Fruit fly (Drosophila melanogaster) whole organism, pupa: Measurements from ENCODE around the gene robo2.

Source experiments
- CG10348 ChIP-seq: fragments of 200-800 bp; sonication (Bioruptor generic); IDR thresholded peaks from 2 replicates; pipeline ENCODE4 v1.3.6; 2022; ENCODE audit warnings: missing biosample characterization, missing genetic modification characterization
- CG12605 ChIP-seq: fragments of 200-800 bp; sonication (Bioruptor generic); IDR thresholded peaks from 2 replicates; pipeline ENCODE4 v1.3.6; 2022; ENCODE audit warnings: missing biosample characterization, missing genetic modification characterization
- CG13204 ChIP-seq: fragments of 200-800 bp; sonication (Bioruptor generic); optimal IDR thresholded peaks from 2 replicates; lab custom pipeline; 2018; ENCODE audit warnings: missing biosample characterization, mild to moderate bottlenecking, missing genetic modification characterization, moderate library complexity
- CG14655 ChIP-seq: fragments of 200-800 bp; sonication (Bioruptor generic); optimal IDR thresholded peaks from 3 replicates; lab custom pipeline; 2017; ENCODE audit warnings: mild to moderate bottlenecking, missing biosample characterization, missing genetic modification reagents, missing genetic modification characterization
- CG15710 ChIP-seq: fragments of 200-800 bp; sonication (Bioruptor generic); optimal IDR thresholded peaks from 2 replicates; lab custom pipeline; 2018; ENCODE audit warnings: missing biosample characterization, mild to moderate bottlenecking, missing genetic modification characterization, moderate library complexity
- CG17806 ChIP-seq: fragments of 200-800 bp; sonication (Bioruptor generic); optimal IDR thresholded peaks from 2 replicates; lab custom pipeline; 2018; ENCODE audit warnings: missing biosample characterization, mild to moderate bottlenecking, missing genetic modification characterization, moderate library complexity
- CG32121 ChIP-seq: fragments of 200-800 bp; sonication (Bioruptor generic); IDR thresholded peaks from 2 replicates; pipeline ENCODE4 v1.3.6; 2022; ENCODE audit warnings: missing biosample characterization, missing genetic modification characterization
- CG34367 ChIP-seq: fragments of 200-800 bp; sonication (Bioruptor generic); optimal IDR thresholded peaks from 2 replicates; lab custom pipeline; 2018; ENCODE audit warnings: missing biosample characterization, mild to moderate bottlenecking, missing genetic modification characterization
- CG4496 ChIP-seq: fragments of 200-800 bp; sonication (Bioruptor generic); IDR thresholded peaks from 3 replicates; pipeline ENCODE4 v1.3.6; 2022; ENCODE audit warnings: missing biosample characterization, missing genetic modification characterization
- CG8159 ChIP-seq: fragments of 200-800 bp; sonication (Bioruptor generic); optimal IDR thresholded peaks from 3 replicates; lab custom pipeline; 2018; ENCODE audit warnings: missing biosample characterization, mild to moderate bottlenecking, missing genetic modification characterization, moderate library complexity
- CG8301 ChIP-seq: fragments of 200-800 bp; sonication (Bioruptor generic); optimal IDR thresholded peaks from 2 replicates; lab custom pipeline; 2018; ENCODE audit warnings: missing biosample characterization, mild to moderate bottlenecking, missing genetic modification characterization
- CG9948 ChIP-seq: fragments of 200-800 bp; sonication (Bioruptor generic); optimal IDR thresholded peaks from 2 replicates; lab custom pipeline; 2018; ENCODE audit warnings: missing biosample characterization, mild to moderate bottlenecking, missing genetic modification characterization, moderate library complexity
- D1 ChIP-seq: fragments of 200-800 bp; sonication (Bioruptor generic); optimal IDR thresholded peaks from 2 replicates; lab custom pipeline; 2018; ENCODE audit warnings: missing biosample characterization, mild to moderate bottlenecking, missing genetic modification characterization, moderate library complexity
- EcR ChIP-seq: fragments of 200-800 bp; sonication (Bioruptor generic); optimal IDR thresholded peaks from 3 replicates; lab custom pipeline; 2019; ENCODE audit warnings: missing biosample characterization, missing genetic modification characterization, mild to moderate bottlenecking, moderate library complexity, missing genetic modification reagents
- Ets98B ChIP-seq: fragments of 200-800 bp; sonication (Bioruptor generic); IDR thresholded peaks from 2 replicates; pipeline ENCODE4 v1.3.6; 2022; ENCODE audit warnings: missing biosample characterization, missing genetic modification characterization
- Pif1A ChIP-seq: fragments of 200-800 bp; sonication (Bioruptor generic); optimal IDR thresholded peaks from 3 replicates; lab custom pipeline; 2016; ENCODE audit warnings: missing biosample characterization, missing genetic modification characterization
- Pif1B ChIP-seq: fragments of 200-800 bp; sonication (Bioruptor generic); optimal IDR thresholded peaks from 3 replicates; lab custom pipeline; 2016; ENCODE audit warnings: missing biosample characterization, missing genetic modification characterization
- Snoo ChIP-seq: fragments of 200-800 bp; sonication (Bioruptor generic); optimal IDR thresholded peaks from 3 replicates; lab custom pipeline; 2017; ENCODE audit warnings: missing biosample characterization, mild to moderate bottlenecking, missing genetic modification characterization, inconsistent platforms
- fd96Ca ChIP-seq: fragments of 200-800 bp; sonication (Bioruptor generic); IDR thresholded peaks from 3 replicates; pipeline ENCODE4 v1.3.6; 2022; ENCODE audit warnings: missing biosample characterization, missing genetic modification characterization
- gl ChIP-seq: fragments of 200-800 bp; sonication (Bioruptor generic); optimal IDR thresholded peaks from 2 replicates; lab custom pipeline; 2018; ENCODE audit warnings: missing biosample characterization, mild to moderate bottlenecking, missing genetic modification characterization
- rn ChIP-seq: fragments of 200-800 bp; sonication (Bioruptor generic); IDR thresholded peaks from 2 replicates; pipeline ENCODE4 v1.3.6; 2022; ENCODE audit warnings: missing biosample characterization, missing genetic modification characterization

The robo2 gene

dm6 chr2L:1442052-1442677 is 21.9 kb upstream of the robo2 start, which contains the start of gene CG43402:
TSS of gene CG43402 (plus strand) at chr2L:1442627.
- TF ChIP-seq CG32121 (no peak), D1 (tag; lab: Kevin White, UChicago) (no peak)
- TF ChIP-seq, all 21 proteins: peak for 0

- peak; percentile 78 for TF ChIP-seq CG9948 (tag; lab: Kevin White, UChicago)
- peak; percentile 47 for TF ChIP-seq D1 (tag; lab: Kevin White, UChicago)
- TF ChIP-seq Pif1A (GFP tag; lab: Kevin White, UChicago): peak; percentile 80
- TF ChIP-seq CG8159 (tag; lab: Kevin White, UChicago): peak; percentile 81
- peak; percentile 78 for TF ChIP-seq CG14655 (GFP tag; lab: Kevin White, UChicago)
- TF ChIP-seq Ets98B (GFP tag; lab: Robert Waterston, UW): no peak
- no peak for TF ChIP-seq EcR (GFP tag; lab: Kevin White, UChicago)
- TF ChIP-seq CG32121: no peak
- no peak for TF ChIP-seq CG12605 (GFP tag; lab: Robert Waterston, UW)
- peak; percentile 48 for TF ChIP-seq Snoo (tag; lab: Kevin White, UChicago)
- TF ChIP-seq CG8301: peak; percentile 63
- TF ChIP-seq CG4496 (GFP tag; lab: Robert Waterston, UW): no peak
- TF ChIP-seq rn (GFP tag; lab: Robert Waterston, UW): no peak
- peak; percentile 69 for TF ChIP-seq Pif1B (GFP tag; lab: Kevin White, UChicago)
- TF ChIP-seq fd96Ca: peak; percentile 66; the same call in 2 of the 3 replicates
- TF ChIP-seq CG34367: peak; percentile 66
- TF ChIP-seq CG15710 (tag; lab: Kevin White, UChicago): peak; percentile 83
- peak; percentile 9 for TF ChIP-seq CG13204 (GFP tag; lab: Kevin White, UChicago)
- peak; percentile 73 for TF ChIP-seq CG17806
- peak; percentile 52 for TF ChIP-seq gl (tag; lab: Kevin White, UChicago)
- no peak for TF ChIP-seq CG10348 (GFP tag; lab: Robert Waterston, UW)
Measured at dm6 chr2L:1439790-1440422, 19.7 kb upstream of the robo2 start.

dm6 chr2L:1435494-1435893 is 15.2 kb upstream of the robo2 start:
- TF ChIP-seq EcR (GFP tag; lab: Kevin White, UChicago) (no peak), Ets98B (GFP tag; lab: Robert Waterston, UW) (no peak), D1 (tag; lab: Kevin White, UChicago) (no peak), CG17806 (no peak), CG8159 (tag; lab: Kevin White, UChicago) (no peak), CG10348 (GFP tag; lab: Robert Waterston, UW) (no peak), Pif1A (GFP tag; lab: Kevin White, UChicago) (no peak), CG4496 (GFP tag; lab: Robert Waterston, UW) (no peak), CG14655 (GFP tag; lab: Kevin White, UChicago) (no peak), CG12605 (GFP tag; lab: Robert Waterston, UW) (no peak), CG13204 (GFP tag; lab: Kevin White, UChicago) (no peak), CG32121 (no peak), CG8301 (no peak)

- no peak for TF ChIP-seq CG12605 (GFP tag; lab: Robert Waterston, UW)
- no peak for TF ChIP-seq gl (tag; lab: Kevin White, UChicago)
- no peak for TF ChIP-seq Snoo (tag; lab: Kevin White, UChicago)
- no peak for TF ChIP-seq CG10348 (GFP tag; lab: Robert Waterston, UW)
- TF ChIP-seq CG13204 (GFP tag; lab: Kevin White, UChicago): no peak
- TF ChIP-seq CG17806: no peak
- TF ChIP-seq CG15710 (tag; lab: Kevin White, UChicago): no peak
- no peak for TF ChIP-seq CG9948 (tag; lab: Kevin White, UChicago)
- TF ChIP-seq rn (GFP tag; lab: Robert Waterston, UW): no peak
- no peak for TF ChIP-seq Ets98B (GFP tag; lab: Robert Waterston, UW)
- no peak for TF ChIP-seq CG14655 (GFP tag; lab: Kevin White, UChicago)
- TF ChIP-seq D1 (tag; lab: Kevin White, UChicago): no peak
Measured at dm6 chr2L:1434948-1435347, 14.7 kb upstream of the robo2 start.

dm6 chr2L:1433732-1434131 is 13.5 kb upstream of the robo2 start:
- TF ChIP-seq gl (tag; lab: Kevin White, UChicago) (peak; percentile 72), CG12605 (GFP tag; lab: Robert Waterston, UW) (no peak), CG34367 (no peak), fd96Ca (peak; percentile 91), EcR (GFP tag; lab: Kevin White, UChicago) (no peak), Pif1A (GFP tag; lab: Kevin White, UChicago) (no peak), Pif1B (GFP tag; lab: Kevin White, UChicago) (no peak), rn (GFP tag; lab: Robert Waterston, UW) (peak; percentile 76), CG15710 (tag; lab: Kevin White, UChicago) (peak; percentile 89), D1 (tag; lab: Kevin White, UChicago) (no peak), CG8301 (peak; percentile 77), CG10348 (GFP tag; lab: Robert Waterston, UW) (no peak), CG9948 (tag; lab: Kevin White, UChicago) (peak; percentile 85), CG13204 (GFP tag; lab: Kevin White, UChicago) (no peak), CG32121 (peak; percentile 70; the same call in 1 of the 2 replicates), CG8159 (tag; lab: Kevin White, UChicago) (peak; percentile 90), CG17806 (peak; percentile 87), CG4496 (GFP tag; lab: Robert Waterston, UW) (peak; percentile 95), CG14655 (GFP tag; lab: Kevin White, UChicago) (peak; percentile 83), Snoo (tag; lab: Kevin White, UChicago) (peak; percentile 80), Ets98B (GFP tag; lab: Robert Waterston, UW) (peak; percentile 84)
